Fruit fly (Drosophila melanogaster) whole organism: ENCODE data around the gene CG11550.

ENCODE experiments used
- CG8478 ChIP-seq: fragments of >200 bp; optimal IDR thresholded peaks from 2 replicates; lab custom pipeline; 2018; ENCODE audit warnings: inconsistent platforms
- Dll ChIP-seq: fragments of >200 bp; optimal IDR thresholded peaks from 2 replicates; lab custom pipeline; 2017
- EcR ChIP-seq, 2 experiments: fragments of >200 bp; optimal IDR thresholded peaks; 2 replicates each; lab custom pipeline; 2017; ENCODE audit warnings: missing biosample characterization in 2 of 2, missing genetic modification characterization in 2 of 2, missing genetic modification reagents in 2 of 2
- pan ChIP-seq: fragments of >200 bp; optimal IDR thresholded peaks from 2 replicates; lab custom pipeline; 2017
- psq ChIP-seq: fragments of >200 bp; optimal IDR thresholded peaks from 2 replicates; lab custom pipeline; 2017
- usp ChIP-seq: fragments of >200 bp; optimal IDR thresholded peaks from 2 replicates; lab custom pipeline; 2017; ENCODE audit warnings: missing biosample characterization, missing genetic modification characterization, mixed read lengths

DNA sequence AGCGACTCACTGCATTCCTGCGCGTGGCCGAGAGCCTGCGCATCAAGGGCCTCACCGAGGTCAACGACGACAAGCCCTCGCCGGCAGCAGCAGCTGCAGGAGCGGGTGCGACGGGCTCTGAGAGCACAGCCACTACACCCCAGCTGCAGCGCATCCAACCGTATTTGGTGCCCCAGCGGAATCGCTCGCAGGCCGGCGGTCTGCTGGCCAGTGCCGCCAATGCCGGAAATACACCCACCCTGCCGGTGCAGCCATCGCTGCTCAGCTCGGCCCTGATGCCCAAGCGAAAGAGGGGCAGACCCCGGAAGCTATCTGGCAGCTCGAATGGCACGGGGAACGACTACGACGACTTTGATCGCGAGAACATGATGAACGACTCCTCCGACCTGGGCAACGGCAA is 48.1 kb upstream of the CG11550 start:
- no peak for TF ChIP-seq pan (lab: Kevin White, UChicago)
- no peak for TF ChIP-seq psq (lab: Kevin White, UChicago)
- TF ChIP-seq usp (GFP tag; lab: Kevin White, UChicago) = no peak
- no peak for TF ChIP-seq EcR (GFP tag; optimal IDR thresholded peaks at IDR 0.05; lab: Kevin White, UChicago)
- TF ChIP-seq CG8478 (lab: Kevin White, UChicago) = no peak
- no peak for TF ChIP-seq Dll (lab: Kevin White, UChicago)
